Fruit fly (Drosophila melanogaster) whole organism, wandering third instar larva: ENCODE results near the gene CG14100.
A peak's percentile ranks its signal among the peaks of the same experiment; 100 is the strongest.

Source experiments
- Abd-B ChIP-seq: fragments of >200 bp; optimal IDR thresholded peaks from 2 replicates; lab custom pipeline; 2017; ENCODE audit warnings: missing biosample characterization, missing genetic modification characterization
- CG32264 ChIP-seq: fragments of 200-800 bp; sonication (Bioruptor generic); optimal IDR thresholded peaks from 2 replicates; lab custom pipeline; 2016; ENCODE audit warnings: missing biosample characterization, missing genetic modification characterization
- CG9705 ChIP-seq: fragments of 200-800 bp; sonication (Bioruptor generic); optimal IDR thresholded peaks from 2 replicates; lab custom pipeline; 2018; ENCODE audit warnings: missing biosample characterization, mild to moderate bottlenecking, missing genetic modification characterization
- CrebA ChIP-seq: fragments of 200-800 bp; sonication (Bioruptor generic); optimal IDR thresholded peaks from 2 replicates; lab custom pipeline; 2016; ENCODE audit warnings: missing biosample characterization, mild to moderate bottlenecking, missing genetic modification characterization, borderline replicate concordance
- Dfd ChIP-seq: fragments of >200 bp; optimal IDR thresholded peaks from 2 replicates; lab custom pipeline; 2017; ENCODE audit warnings: missing biosample characterization, missing genetic modification characterization
- Dif ChIP-seq: fragments of 200-275, 200-300 bp; sonication (Bioruptor generic); optimal IDR thresholded peaks from 2 replicates; lab custom pipeline; 2018; ENCODE audit warnings: missing biosample characterization, missing genetic modification characterization; ENCODE audit not compliant: partially characterized antibody
- GATAd ChIP-seq: sonication (Bioruptor generic); optimal IDR thresholded peaks from 2 replicates; lab custom pipeline; 2016; ENCODE audit warnings: missing biosample characterization, missing genetic modification characterization
- HLH106 ChIP-seq: fragments of 200-800 bp; optimal IDR thresholded peaks from 3 replicates; lab custom pipeline; 2019; ENCODE audit warnings: missing biosample characterization, mild to moderate bottlenecking, missing genetic modification characterization, moderate library complexity
- Hnf4 ChIP-seq: fragments of 200-800 bp; sonication (Bioruptor generic); optimal IDR thresholded peaks from 2 replicates; lab custom pipeline; 2016; ENCODE audit warnings: missing biosample characterization, mild to moderate bottlenecking, missing genetic modification characterization
- Hr78 ChIP-seq: fragments of >200 bp; optimal IDR thresholded peaks from 2 replicates; lab custom pipeline; 2017; ENCODE audit warnings: missing biosample characterization, missing genetic modification characterization
- Hr83 ChIP-seq: fragments of 200-300 bp; sonication (Bioruptor generic); optimal IDR thresholded peaks from 2 replicates; lab custom pipeline; 2016; ENCODE audit warnings: missing biosample characterization, mild to moderate bottlenecking, missing genetic modification characterization, moderate library complexity; ENCODE audit not compliant: poor library complexity, severe bottlenecking
- Jra ChIP-seq: sonication (Bioruptor generic); optimal IDR thresholded peaks from 2 replicates; lab custom pipeline; 2016; ENCODE audit warnings: missing biosample characterization, missing genetic modification characterization
- Mio ChIP-seq: sonication (Bioruptor generic); optimal IDR thresholded peaks from 2 replicates; lab custom pipeline; 2016; ENCODE audit warnings: missing biosample characterization, missing genetic modification characterization
- Myc ChIP-seq: fragments of >200 bp; optimal IDR thresholded peaks from 2 replicates; lab custom pipeline; 2017
- N ChIP-seq: fragments of >200 bp; optimal IDR thresholded peaks from 2 replicates; lab custom pipeline; 2018; ENCODE audit warnings: missing biosample characterization, missing external identifiers, missing genetic modification characterization
- OdsH ChIP-seq: fragments of 200-800 bp; sonication (Bioruptor generic); optimal IDR thresholded peaks from 2 replicates; lab custom pipeline; 2016; ENCODE audit warnings: missing biosample characterization, mild to moderate bottlenecking, missing genetic modification characterization
- Rel ChIP-seq, 2 experiments: fragments of 200-800 bp; sonication (Bioruptor generic) in 1 of 2; optimal IDR thresholded peaks; 2 replicates in 1 of 2; 3 replicates in 1 of 2; lab custom pipeline; 2016 to 2019; ENCODE audit warnings: mild to moderate bottlenecking in 2 of 2, missing biosample characterization in 2 of 2, missing genetic modification characterization in 2 of 2, moderate library complexity in 1 of 2
- Sp1 ChIP-seq: fragments of 200-800 bp; sonication (Bioruptor generic); optimal IDR thresholded peaks from 3 replicates; lab custom pipeline; 2019; ENCODE audit warnings: missing biosample characterization, mild to moderate bottlenecking, missing genetic modification characterization, moderate library complexity
- Vsx2 ChIP-seq: fragments of 200-300, 225-300 bp; sonication (Bioruptor generic); optimal IDR thresholded peaks from 2 replicates; lab custom pipeline; 2018; ENCODE audit warnings: missing biosample characterization, missing genetic modification characterization; ENCODE audit not compliant: partially characterized antibody
- br ChIP-seq: fragments of 200-800 bp; sonication (Bioruptor generic); optimal IDR thresholded peaks from 2 replicates; lab custom pipeline; 2016; ENCODE audit warnings: missing biosample characterization, missing genetic modification characterization
- brk ChIP-seq: fragments of 200-800 bp; sonication (Bioruptor generic); optimal IDR thresholded peaks from 2 replicates; lab custom pipeline; 2016; ENCODE audit warnings: missing biosample characterization, mild to moderate bottlenecking, missing genetic modification characterization
- dl ChIP-seq, 2 experiments: fragments of 175-275, 200-275 bp in 1 of 2; fragments of 200-275 bp in 1 of 2; sonication (Bioruptor generic); optimal IDR thresholded peaks; lab custom pipeline; 2018; ENCODE audit warnings: mild to moderate bottlenecking in 2 of 2, missing biosample characterization in 2 of 2, missing genetic modification characterization in 2 of 2, moderate library complexity in 2 of 2; ENCODE audit not compliant: partially characterized antibody in 2 of 2, insufficient read depth in 1 of 2
- dmrt93B ChIP-seq: fragments of 200-800 bp; sonication (Bioruptor generic); optimal IDR thresholded peaks from 2 replicates; lab custom pipeline; 2018; ENCODE audit warnings: missing biosample characterization, mild to moderate bottlenecking, missing genetic modification characterization
- dsf ChIP-seq: sonication (Bioruptor generic); optimal IDR thresholded peaks from 2 replicates; lab custom pipeline; 2016; ENCODE audit warnings: missing biosample characterization, missing genetic modification characterization, borderline replicate concordance
- ey ChIP-seq: fragments of 200-800 bp; sonication (Bioruptor generic); optimal IDR thresholded peaks from 2 replicates; lab custom pipeline; 2016; ENCODE audit warnings: missing biosample characterization, missing genetic modification characterization
- foxo ChIP-seq, 2 experiments: fragments of 200-800 bp; sonication (Bioruptor generic); optimal IDR thresholded peaks; 2 replicates in 1 of 2; 3 replicates in 1 of 2; lab custom pipeline; 2016 to 2017; ENCODE audit warnings: missing biosample characterization in 2 of 2, missing genetic modification characterization in 2 of 2
- fru ChIP-seq: fragments of 200-800 bp; sonication (Bioruptor generic); optimal IDR thresholded peaks from 3 replicates; lab custom pipeline; 2016; ENCODE audit warnings: missing biosample characterization, mild to moderate bottlenecking, missing genetic modification characterization
- h ChIP-seq: fragments of 200-800 bp; sonication (Bioruptor generic); optimal IDR thresholded peaks from 3 replicates; lab custom pipeline; 2016; ENCODE audit warnings: missing biosample characterization, mild to moderate bottlenecking, missing genetic modification characterization
- jim ChIP-seq: fragments of 175-275, 200-325 bp; sonication (Bioruptor generic); optimal IDR thresholded peaks from 2 replicates; lab custom pipeline; 2016; ENCODE audit warnings: missing biosample characterization, mild to moderate bottlenecking, missing genetic modification characterization
- lola ChIP-seq: fragments of >200 bp; optimal IDR thresholded peaks from 2 replicates; lab custom pipeline; 2017; ENCODE audit warnings: missing biosample characterization, missing genetic modification characterization
- pan ChIP-seq: fragments of >200 bp; optimal IDR thresholded peaks from 2 replicates; lab custom pipeline; 2017
- psq ChIP-seq: fragments of 200-800 bp; sonication (Bioruptor generic); optimal IDR thresholded peaks from 3 replicates; lab custom pipeline; 2017; ENCODE audit warnings: missing biosample characterization, mild to moderate bottlenecking, missing genetic modification characterization, moderate library complexity
- rgr ChIP-seq: fragments of 200-800 bp; sonication (Bioruptor generic); optimal IDR thresholded peaks from 3 replicates; lab custom pipeline; 2016; ENCODE audit warnings: missing biosample characterization, mild to moderate bottlenecking, missing genetic modification characterization
- sage ChIP-seq: fragments of 200-800 bp; sonication (Bioruptor generic); optimal IDR thresholded peaks from 2 replicates; lab custom pipeline; 2016; ENCODE audit warnings: missing biosample characterization, mild to moderate bottlenecking, missing genetic modification characterization
- sv ChIP-seq: fragments of 200-800 bp; sonication (Bioruptor generic); optimal IDR thresholded peaks from 3 replicates; lab custom pipeline; 2016; ENCODE audit warnings: missing biosample characterization, missing genetic modification characterization
- tai ChIP-seq: sonication (Bioruptor generic); optimal IDR thresholded peaks from 2 replicates; lab custom pipeline; 2016; ENCODE audit warnings: missing biosample characterization, missing genetic modification characterization
- usp ChIP-seq: fragments of >200 bp; optimal IDR thresholded peaks from 2 replicates; lab custom pipeline; 2017; ENCODE audit warnings: missing biosample characterization, missing genetic modification characterization
- woc ChIP-seq: sonication (Bioruptor generic); optimal IDR thresholded peaks from 2 replicates; lab custom pipeline; 2016; ENCODE audit warnings: missing biosample characterization, mild to moderate bottlenecking, missing genetic modification characterization

CG14100 gene

dm6 chr3L:19590422-19590821, at the start of gene CG14100:
CG14100 (minus strand) TSS chr3L:19590524.
- TF ChIP-seq CG9705 (GFP tag; lab: Kevin White, UChicago) (peak; percentile 100), rgr (GFP tag; lab: Kevin White, UChicago) (peak; percentile 100), Dfd (GFP tag; lab: Kevin White, UChicago) (peak; percentile 99), usp (GFP tag; lab: Kevin White, UChicago) (no peak), woc (GFP tag; lab: Kevin White, UChicago) (peak; percentile 100), jim (GFP tag; lab: Kevin White, UChicago) (peak; percentile 100), br (GFP tag; lab: Kevin White, UChicago) (peak; percentile 100), Jra (GFP tag; lab: Kevin White, UChicago) (peak; percentile 100), fru (GFP tag; lab: Kevin White, UChicago) (peak; percentile 100), sage (GFP tag; lab: Kevin White, UChicago) (peak; percentile 100), psq (peak; percentile 100), Vsx2 (GFP tag; lab: Kevin White, UChicago) (no peak), dsf (peak; percentile 99), Hr83 (GFP tag; lab: Kevin White, UChicago) (peak; percentile 100), Myc (no peak), pan (lab: Kevin White, UChicago) (no peak), N (no peak), CG32264 (GFP tag; lab: Kevin White, UChicago) (peak; percentile 100), HLH106 (tag; lab: Kevin White, UChicago) (peak; percentile 100), h (peak; percentile 100), OdsH (peak; percentile 100), CrebA (GFP tag; lab: Kevin White, UChicago) (no peak), Abd-B (no peak), brk (GFP tag; lab: Kevin White, UChicago) (peak; percentile 99), Mio (GFP tag; lab: Kevin White, UChicago) (peak; percentile 98), tai (GFP tag; lab: Kevin White, UChicago) (no peak), dmrt93B (GFP tag; lab: Kevin White, UChicago) (peak; percentile 100), Hr78 (no peak), Rel (GFP tag; optimal IDR thresholded peaks at IDR 0.05; lab: Kevin White, UChicago) (peak; percentile 99), Rel (tag; optimal IDR thresholded peaks at IDR 0.05; lab: Kevin White, UChicago) (peak; percentile 98), ey (GFP tag; lab: Kevin White, UChicago) (peak; percentile 100), Dif (GFP tag; lab: Kevin White, UChicago) (no peak), sv (GFP tag; lab: Kevin White, UChicago) (peak; percentile 100), foxo (GFP tag; optimal IDR thresholded peaks at IDR 0.05; lab: Kevin White, UChicago) (peak; percentile 100), Sp1 (GFP tag; lab: Kevin White, UChicago) (peak; percentile 100), dl (GFP tag; optimal IDR thresholded peaks at IDR 0.05; lab: Kevin White, UChicago; ENCODE audit: insufficient read depth in 1 of 2, partially characterized antibody in 2 of 2) (no peak), GATAd (peak; percentile 100), lola (no peak), Hnf4 (GFP tag; lab: Kevin White, UChicago) (peak; percentile 100)
- TF ChIP-seq, all 38 proteins: peak for 26

dm6 chr3L:19636821-19637460, 46.6 kb upstream of the CG14100 start:
- peak; percentile 36 for TF ChIP-seq h
- peak; percentile 45 for TF ChIP-seq sv (GFP tag; lab: Kevin White, UChicago)
- peak; percentile 53 for TF ChIP-seq psq
- no peak for TF ChIP-seq tai (GFP tag; lab: Kevin White, UChicago)
- peak; percentile 25 for TF ChIP-seq ey (GFP tag; lab: Kevin White, UChicago)
- no peak for TF ChIP-seq Myc
- peak; percentile 31 for TF ChIP-seq HLH106 (tag; lab: Kevin White, UChicago)
- TF ChIP-seq Hr83 (GFP tag; lab: Kevin White, UChicago): no peak
- TF ChIP-seq Jra (GFP tag; lab: Kevin White, UChicago): peak; percentile 19
- peak; percentile 39 for TF ChIP-seq OdsH
- peak; percentile 41 for TF ChIP-seq Sp1 (GFP tag; lab: Kevin White, UChicago)
- peak in 1 of 2 experiments; percentile 43 for TF ChIP-seq foxo (GFP tag; optimal IDR thresholded peaks at IDR 0.05; lab: Kevin White, UChicago)
- TF ChIP-seq, all 38 proteins: peak for 9
